Worm (Caenorhabditis elegans) whole organism, L3 larva: ENCODE results near the gene F37A4.5.

Experiments used
- R02D3.7 ChIP-seq: fragments of 150-350 bp; optimal IDR thresholded peaks from 2 replicates; lab custom pipeline; 2014; ENCODE audit warnings: missing biosample characterization, missing genetic modification characterization
- ZK546.5 ChIP-seq: sonication (generic microtip); optimal IDR thresholded peaks from 2 replicates; lab custom pipeline; 2017; ENCODE audit warnings: missing biosample characterization, missing genetic modification characterization
- aly-2 ChIP-seq: fragments of 150-350 bp; optimal IDR thresholded peaks from 2 replicates; lab custom pipeline; 2014; ENCODE audit warnings: missing biosample characterization, missing genetic modification characterization
- ceh-16 ChIP-seq: sonication (generic microtip); optimal IDR thresholded peaks from 2 replicates; lab custom pipeline; 2017; ENCODE audit warnings: missing biosample characterization, missing genetic modification characterization
- ceh-28 ChIP-seq: fragments of 150-350 bp; optimal IDR thresholded peaks from 2 replicates; lab custom pipeline; 2014; ENCODE audit warnings: missing biosample characterization, missing genetic modification reagents, missing genetic modification characterization
- ceh-82 ChIP-seq: fragments of 150-350 bp; optimal IDR thresholded peaks from 2 replicates; lab custom pipeline; 2014; ENCODE audit warnings: missing biosample characterization, missing genetic modification characterization
- ceh-9 ChIP-seq: sonication (generic microtip); optimal IDR thresholded peaks from 2 replicates; lab custom pipeline; 2018; ENCODE audit warnings: missing biosample characterization, missing genetic modification characterization
- egl-27 ChIP-seq: sonication (generic microtip); optimal IDR thresholded peaks from 4 replicates; lab custom pipeline; 2017; ENCODE audit warnings: missing biosample characterization, missing genetic modification reagents, missing genetic modification characterization
- egl-5 ChIP-seq: fragments of 150-350 bp; optimal IDR thresholded peaks from 2 replicates; lab custom pipeline; 2017; ENCODE audit warnings: missing biosample characterization, missing genetic modification reagents, missing genetic modification characterization, inconsistent platforms
- elt-2 ChIP-seq: sonication (generic microtip); optimal IDR thresholded peaks from 2 replicates; lab custom pipeline; 2016; ENCODE audit warnings: missing genetic modification reagents, mild to moderate bottlenecking, missing genetic modification characterization, missing compliant biosample characterization
- eor-1 ChIP-seq, 2 experiments: fragments of 150-350 bp; optimal IDR thresholded peaks; 2 replicates each; lab custom pipeline; 2014 to 2018; ENCODE audit warnings: missing biosample characterization in 2 of 2, missing genetic modification characterization in 2 of 2
- fkh-10 ChIP-seq: sonication (generic microtip); optimal IDR thresholded peaks from 2 replicates; lab custom pipeline; 2017; ENCODE audit warnings: missing biosample characterization, missing genetic modification reagents, missing genetic modification characterization
- fos-1 ChIP-seq: fragments of 150-350 bp; optimal IDR thresholded peaks from 2 replicates; lab custom pipeline; 2014; ENCODE audit warnings: missing biosample characterization, missing genetic modification characterization
- jun-1 ChIP-seq: fragments of 150-350 bp; optimal IDR thresholded peaks from 2 replicates; lab custom pipeline; 2014; ENCODE audit warnings: missing biosample characterization, missing genetic modification reagents, missing genetic modification characterization
- lsy-12 ChIP-seq: sonication (generic microtip); optimal IDR thresholded peaks from 2 replicates; lab custom pipeline; 2016; ENCODE audit warnings: mild to moderate bottlenecking, missing genetic modification characterization, missing compliant biosample characterization
- mdl-1 ChIP-seq: fragments of 150-350 bp; optimal IDR thresholded peaks from 2 replicates; lab custom pipeline; 2014; ENCODE audit warnings: missing biosample characterization, missing genetic modification characterization
- nfya-1 ChIP-seq: sonication (generic microtip); optimal IDR thresholded peaks from 2 replicates; lab custom pipeline; 2017; ENCODE audit warnings: missing genetic modification characterization, mild to moderate bottlenecking, missing compliant biosample characterization, antibody characterized with exemption, moderate library complexity; ENCODE audit not compliant: insufficient read depth
- nhr-23 ChIP-seq: fragments of 150-350 bp; optimal IDR thresholded peaks from 2 replicates; lab custom pipeline; 2014; ENCODE audit warnings: missing biosample characterization, missing genetic modification reagents, missing genetic modification characterization
- nhr-237 ChIP-seq: fragments of 150-350 bp; optimal IDR thresholded peaks from 2 replicates; lab custom pipeline; 2014; ENCODE audit warnings: missing biosample characterization, missing genetic modification characterization
- nhr-25 ChIP-seq: sonication (generic microtip); optimal IDR thresholded peaks from 2 replicates; lab custom pipeline; 2017; ENCODE audit warnings: missing biosample characterization, missing genetic modification characterization
- nhr-28 ChIP-seq: fragments of 150-350 bp; optimal IDR thresholded peaks from 2 replicates; lab custom pipeline; 2014; ENCODE audit warnings: missing biosample characterization, missing genetic modification characterization
- nhr-43 ChIP-seq: sonication (generic microtip); optimal IDR thresholded peaks from 2 replicates; lab custom pipeline; 2016; ENCODE audit warnings: mild to moderate bottlenecking, missing genetic modification characterization, missing compliant biosample characterization; ENCODE audit not compliant: poor library complexity, severe bottlenecking
- nhr-67 ChIP-seq: fragments of 150-350 bp; optimal IDR thresholded peaks from 2 replicates; lab custom pipeline; 2014; ENCODE audit warnings: missing biosample characterization, missing genetic modification characterization
- nhr-76 ChIP-seq: fragments of 150-350 bp; sonication (generic microtip); optimal IDR thresholded peaks from 5 replicates; lab custom pipeline; 2014; ENCODE audit warnings: missing biosample characterization, missing genetic modification characterization
- nhr-77 ChIP-seq: fragments of 150-350 bp; optimal IDR thresholded peaks from 2 replicates; lab custom pipeline; 2014; ENCODE audit warnings: missing biosample characterization, missing genetic modification characterization
- pha-4 ChIP-seq: fragments of 150-350 bp; optimal IDR thresholded peaks from 2 replicates; lab custom pipeline; 2014; ENCODE audit warnings: missing biosample characterization, missing genetic modification reagents, missing genetic modification characterization
- pqm-1 ChIP-seq: fragments of 150-350 bp; optimal IDR thresholded peaks from 2 replicates; lab custom pipeline; 2017; ENCODE audit warnings: missing biosample characterization, missing genetic modification characterization, inconsistent platforms
- sea-2 ChIP-seq: fragments of 150-350 bp; sonication (generic microtip); optimal IDR thresholded peaks from 4 replicates; lab custom pipeline; 2014; ENCODE audit warnings: missing biosample characterization, missing genetic modification reagents, missing genetic modification characterization
- skn-1 ChIP-seq: fragments of 150-350 bp; optimal IDR thresholded peaks from 2 replicates; lab custom pipeline; 2014; ENCODE audit warnings: missing biosample characterization, missing genetic modification characterization
- tbx-2 ChIP-seq: sonication (generic microtip); optimal IDR thresholded peaks from 2 replicates; lab custom pipeline; 2016; ENCODE audit warnings: mild to moderate bottlenecking, missing genetic modification characterization, missing compliant biosample characterization
- unc-39 ChIP-seq: sonication (generic microtip); optimal IDR thresholded peaks from 4 replicates; lab custom pipeline; 2017; ENCODE audit warnings: missing biosample characterization, missing genetic modification characterization
- ztf-11 ChIP-seq: fragments of 150-350 bp; optimal IDR thresholded peaks from 2 replicates; lab custom pipeline; 2014; ENCODE audit warnings: missing biosample characterization, missing genetic modification characterization
- ztf-4 ChIP-seq: fragments of 150-350 bp; optimal IDR thresholded peaks from 2 replicates; lab custom pipeline; 2014; ENCODE audit warnings: missing biosample characterization, missing genetic modification characterization

Gene F37A4.5

ce11 chrIII:6731285-6731684 lies 19.6 kb downstream of the F37A4.5 start:
- no peak for TF ChIP-seq sea-2 (GFP tag; lab: Kevin White, UChicago)
- TF ChIP-seq pqm-1 (tag; lab: Kevin White, UChicago), result no peak
- TF ChIP-seq skn-1 (tag; lab: Kevin White, UChicago), result no peak

ce11 chrIII:6734420-6734819 lies 22.7 kb downstream of the F37A4.5 start, which contains the start of gene Y102E9.3:
Gene Y102E9.3 (minus strand): TSS chrIII:6734520.
- TF ChIP-seq ztf-4 (no peak), nhr-76 (no peak), aly-2 (tag; lab: Kevin White, UChicago) (no peak), ceh-9 (tag; lab: Kevin White, UChicago) (no peak), nhr-237 (tag; lab: Kevin White, UChicago) (no peak), lsy-12 (no peak), unc-39 (tag; lab: Kevin White, UChicago) (no peak), jun-1 (tag; lab: Kevin White, UChicago) (no peak), nhr-43 (tag; lab: Kevin White, UChicago) (no peak), nhr-67 (tag; lab: Kevin White, UChicago) (no peak), pqm-1 (tag; lab: Kevin White, UChicago) (no peak), R02D3.7 (tag; lab: Kevin White, UChicago) (no peak), pha-4 (tag; lab: Kevin White, UChicago) (no peak), nhr-28 (tag; lab: Kevin White, UChicago) (no peak)

ce11 chrIII:6736566-6736965 lies 24.9 kb downstream of the F37A4.5 start, which contains the start of gene Y102E9.6:
Gene Y102E9.6 (minus strand): TSS chrIII:6736666.
- TF ChIP-seq fos-1 (tag; lab: Kevin White, UChicago) (no peak), ceh-28 (tag; lab: Kevin White, UChicago) (no peak)

- TF ChIP-seq R02D3.7 (tag; lab: Kevin White, UChicago) (no peak), egl-27 (tag; lab: Kevin White, UChicago) (no peak), jun-1 (tag; lab: Kevin White, UChicago) (no peak), nhr-23 (tag; lab: Kevin White, UChicago) (no peak), ZK546.5 (tag; lab: Kevin White, UChicago) (no peak), ceh-82 (no peak), tbx-2 (no peak), fkh-10 (GFP tag; lab: Kevin White, UChicago) (no peak), nhr-76 (no peak), mdl-1 (tag; lab: Kevin White, UChicago) (no peak), ztf-11 (no peak), unc-39 (tag; lab: Kevin White, UChicago) (no peak), nhr-77 (tag; lab: Kevin White, UChicago) (no peak), skn-1 (tag; lab: Kevin White, UChicago) (no peak), nhr-25 (tag; lab: Kevin White, UChicago) (no peak), elt-2 (tag; lab: Kevin White, UChicago) (no peak), aly-2 (tag; lab: Kevin White, UChicago) (no peak), egl-5 (tag; lab: Kevin White, UChicago) (no peak)
Observed at ce11 chrIII:6736971-6737370, 25.3 kb downstream of the F37A4.5 start, which contains the start of gene K07E12.2. Gene K07E12.2 (plus strand): TSS chrIII:6737271.

- TF ChIP-seq sea-2 (GFP tag; lab: Kevin White, UChicago), result no peak
- no peak for TF ChIP-seq lsy-12
- no peak for TF ChIP-seq skn-1 (tag; lab: Kevin White, UChicago)
- TF ChIP-seq eor-1 (tag; optimal IDR thresholded peaks at IDR 0.05; lab: Kevin White, UChicago), result no peak
- no peak for TF ChIP-seq egl-27 (tag; lab: Kevin White, UChicago)
- TF ChIP-seq fos-1 (tag; lab: Kevin White, UChicago), result no peak
- no peak for TF ChIP-seq ceh-16 (tag; lab: Kevin White, UChicago)
- no peak for TF ChIP-seq nfya-1 (tag; lab: Kevin White, UChicago)
Observed at ce11 chrIII:6740072-6740471, 28.4 kb downstream of the F37A4.5 start.
